Worm (Caenorhabditis elegans) whole organism, mixed stage, embryonic: ENCODE data around the gene cav-1.

Experiments used
- M03D4.4 ChIP-seq: sonication (generic microtip); optimal IDR thresholded peaks from 2 replicates; lab custom pipeline; 2017; ENCODE audit warnings: mild to moderate bottlenecking, missing genetic modification characterization, missing compliant biosample characterization
- bed-3 ChIP-seq: fragments of 200-800 bp; sonication (Bioruptor generic); optimal IDR thresholded peaks from 3 replicates; lab custom pipeline; 2018; ENCODE audit warnings: mild to moderate bottlenecking, missing genetic modification characterization, moderate library complexity, missing compliant biosample characterization
- blmp-1 ChIP-seq: fragments of 150-350 bp; optimal IDR thresholded peaks from 2 replicates; lab custom pipeline; 2014; ENCODE audit warnings: missing biosample characterization, missing genetic modification characterization
- ceh-39 ChIP-seq: fragments of 150-350 bp; optimal IDR thresholded peaks from 2 replicates; lab custom pipeline; 2014; ENCODE audit warnings: missing biosample characterization, missing genetic modification characterization
- ceh-43 ChIP-seq: fragments of 200-800 bp; sonication (Bioruptor generic); optimal IDR thresholded peaks from 2 replicates; lab custom pipeline; 2018; ENCODE audit warnings: mild to moderate bottlenecking, missing genetic modification characterization, moderate library complexity, missing compliant biosample characterization
- ceh-83 ChIP-seq: fragments of 200-800 bp; sonication (Bioruptor generic); optimal IDR thresholded peaks from 2 replicates; lab custom pipeline; 2018; ENCODE audit warnings: mild to moderate bottlenecking, missing genetic modification characterization, missing compliant biosample characterization
- ces-1 ChIP-seq: fragments of 150-350 bp; optimal IDR thresholded peaks from 2 replicates; lab custom pipeline; 2014; ENCODE audit warnings: missing biosample characterization, missing genetic modification reagents, missing genetic modification characterization
- cnd-1 ChIP-seq: fragments of 200-800 bp; sonication (Bioruptor generic); optimal IDR thresholded peaks from 2 replicates; lab custom pipeline; 2018; ENCODE audit warnings: mild to moderate bottlenecking, missing genetic modification characterization, missing compliant biosample characterization
- drap-1 ChIP-seq: fragments of 200-800 bp; sonication (Bioruptor generic); optimal IDR thresholded peaks from 3 replicates; lab custom pipeline; 2018; ENCODE audit warnings: mild to moderate bottlenecking, missing genetic modification characterization, missing compliant biosample characterization
- elt-1 ChIP-seq: sonication (generic microtip); optimal IDR thresholded peaks from 2 replicates; lab custom pipeline; 2017; ENCODE audit warnings: missing genetic modification characterization, mild to moderate bottlenecking, missing compliant biosample characterization, antibody characterized with exemption, moderate library complexity, borderline replicate concordance; ENCODE audit not compliant: insufficient read depth
- elt-3 ChIP-seq: fragments of 150-350 bp; optimal IDR thresholded peaks from 2 replicates; lab custom pipeline; 2014; ENCODE audit warnings: missing biosample characterization, missing genetic modification characterization
- flh-1 ChIP-seq: fragments of 200-800 bp; sonication (Bioruptor generic); optimal IDR thresholded peaks from 2 replicates; lab custom pipeline; 2018; ENCODE audit warnings: mild to moderate bottlenecking, missing genetic modification characterization, moderate library complexity, missing compliant biosample characterization
- ham-2 ChIP-seq: fragments of 200-800 bp; sonication (Bioruptor generic); optimal IDR thresholded peaks from 2 replicates; lab custom pipeline; 2018; ENCODE audit warnings: mild to moderate bottlenecking, missing genetic modification characterization, missing compliant biosample characterization
- hlh-1 ChIP-seq: fragments of 150-350 bp; optimal IDR thresholded peaks from 2 replicates; lab custom pipeline; 2014; ENCODE audit warnings: missing biosample characterization, missing genetic modification reagents, missing genetic modification characterization
- lin-13 ChIP-seq: fragments of 150-350 bp; optimal IDR thresholded peaks from 2 replicates; lab custom pipeline; 2014; ENCODE audit warnings: missing biosample characterization, missing genetic modification characterization
- lin-32 ChIP-seq: fragments of 200-800 bp; sonication (Bioruptor generic); optimal IDR thresholded peaks from 2 replicates; lab custom pipeline; 2018; ENCODE audit warnings: mild to moderate bottlenecking, missing genetic modification characterization, missing compliant biosample characterization
- lsy-2 ChIP-seq: fragments of 150-350 bp; optimal IDR thresholded peaks from 2 replicates; lab custom pipeline; 2014; ENCODE audit warnings: missing biosample characterization, missing genetic modification characterization
- mab-5 ChIP-seq: fragments of 150-350 bp; optimal IDR thresholded peaks from 2 replicates; lab custom pipeline; 2014; ENCODE audit warnings: missing biosample characterization, missing genetic modification characterization
- mls-2 ChIP-seq: sonication (generic microtip); optimal IDR thresholded peaks from 2 replicates; lab custom pipeline; 2016; ENCODE audit warnings: mild to moderate bottlenecking, missing genetic modification characterization, moderate library complexity, missing compliant biosample characterization
- nhr-12 ChIP-seq: fragments of 150-350 bp; optimal IDR thresholded peaks from 2 replicates; lab custom pipeline; 2014; ENCODE audit warnings: missing biosample characterization, missing genetic modification characterization
- nhr-2 ChIP-seq: fragments of 150-350 bp; optimal IDR thresholded peaks from 2 replicates; lab custom pipeline; 2014; ENCODE audit warnings: missing biosample characterization, missing genetic modification characterization
- nhr-28 ChIP-seq: fragments of 150-350 bp; optimal IDR thresholded peaks from 2 replicates; lab custom pipeline; 2014; ENCODE audit warnings: missing biosample characterization, missing genetic modification characterization
- nhr-76 ChIP-seq: sonication (generic microtip); optimal IDR thresholded peaks from 2 replicates; lab custom pipeline; 2017; ENCODE audit warnings: missing biosample characterization, missing genetic modification characterization
- pha-4 ChIP-seq: fragments of 150-350 bp; optimal IDR thresholded peaks from 2 replicates; lab custom pipeline; 2018; ENCODE audit warnings: missing biosample characterization, missing genetic modification reagents, missing genetic modification characterization
- sem-2 ChIP-seq: fragments of 200-800 bp; sonication (Bioruptor generic); optimal IDR thresholded peaks from 2 replicates; lab custom pipeline; 2018; ENCODE audit warnings: mild to moderate bottlenecking, missing genetic modification characterization, missing compliant biosample characterization
- snpc-4 ChIP-seq: fragments of 150-350 bp; optimal IDR thresholded peaks from 2 replicates; lab custom pipeline; 2014; ENCODE audit warnings: missing biosample characterization, missing genetic modification characterization
- sptf-1 ChIP-seq: sonication (generic microtip); optimal IDR thresholded peaks from 2 replicates; lab custom pipeline; 2017; ENCODE audit warnings: mild to moderate bottlenecking, missing genetic modification characterization, moderate library complexity, missing compliant biosample characterization
- tbx-8 ChIP-seq: fragments of 200-800 bp; sonication (Bioruptor generic); optimal IDR thresholded peaks from 2 replicates; lab custom pipeline; 2018; ENCODE audit warnings: mild to moderate bottlenecking, missing genetic modification characterization, moderate library complexity, missing compliant biosample characterization
- unc-120 ChIP-seq: sonication (generic microtip); optimal IDR thresholded peaks from 2 replicates; lab custom pipeline; 2017; ENCODE audit warnings: missing genetic modification characterization, missing compliant biosample characterization; ENCODE audit not compliant: poor library complexity, severe bottlenecking
- unc-39 ChIP-seq: fragments of 150-350 bp; optimal IDR thresholded peaks from 2 replicates; lab custom pipeline; 2014; ENCODE audit warnings: missing biosample characterization, missing genetic modification characterization
- unc-62 ChIP-seq: fragments of 150-350 bp; optimal IDR thresholded peaks from 2 replicates; lab custom pipeline; 2014; ENCODE audit warnings: missing biosample characterization, missing genetic modification reagents, missing genetic modification characterization
- zip-8 ChIP-seq: fragments of 150-350 bp; optimal IDR thresholded peaks from 2 replicates; lab custom pipeline; 2014; ENCODE audit warnings: missing biosample characterization, missing genetic modification characterization
- ztf-11 ChIP-seq: fragments of 150-350 bp; optimal IDR thresholded peaks from 2 replicates; lab custom pipeline; 2014; ENCODE audit warnings: missing biosample characterization, missing genetic modification characterization

The cav-1 gene

DNA sequence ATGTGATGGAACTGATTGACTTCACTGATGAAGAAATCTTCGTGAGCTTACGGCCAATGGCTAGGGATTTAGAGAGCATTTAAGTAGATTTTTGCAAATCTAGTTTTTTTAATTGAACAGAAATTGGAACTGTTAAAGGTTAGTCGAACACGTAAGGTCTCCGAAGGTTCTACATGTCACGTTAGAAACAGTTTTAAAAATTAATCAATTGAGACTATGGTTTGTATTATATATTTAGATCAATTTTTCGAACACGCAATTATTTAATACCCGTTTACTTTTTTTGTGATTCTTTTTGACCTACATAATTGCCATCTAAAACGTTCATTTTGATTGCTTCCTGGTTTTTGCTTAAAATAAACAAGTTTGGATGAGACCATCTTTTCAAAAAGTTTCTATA is 27.4 kb upstream of the cav-1 start, which contains the start of gene C28D4.4:
C28D4.4 (minus strand) TSS at position 101 of the 400 bp plus-strand sequence.
- no peak for TF ChIP-seq tbx-8 (GFP tag; lab: Kevin White, UChicago)
- TF ChIP-seq ceh-43 = no peak
- TF ChIP-seq nhr-2 (tag; lab: Kevin White, UChicago) = no peak
- no peak for TF ChIP-seq zip-8 (tag; lab: Kevin White, UChicago)
- TF ChIP-seq cnd-1 (tag; lab: Kevin White, UChicago) = no peak
- no peak for TF ChIP-seq M03D4.4 (tag; lab: Kevin White, UChicago)
- no peak for TF ChIP-seq ztf-11 (tag; lab: Kevin White, UChicago)
- TF ChIP-seq ceh-39 (tag; lab: Kevin White, UChicago) = no peak
- TF ChIP-seq unc-120 = no peak
- no peak for TF ChIP-seq nhr-12 (tag; lab: Kevin White, UChicago)
- TF ChIP-seq lin-32 (GFP tag; lab: Kevin White, UChicago) = no peak
- no peak for TF ChIP-seq elt-3
- no peak for TF ChIP-seq ces-1 (GFP tag; lab: Kevin White, UChicago)
- no peak for TF ChIP-seq mab-5
- TF ChIP-seq ceh-83 (GFP tag; lab: Kevin White, UChicago) = no peak
- TF ChIP-seq nhr-28 (tag; lab: Kevin White, UChicago) = no peak
- TF ChIP-seq flh-1 (GFP tag; lab: Kevin White, UChicago) = no peak
- TF ChIP-seq elt-1 (tag; lab: Kevin White, UChicago) = no peak

ce11 chrIV:9746762-9747161 is 25.5 kb upstream of the cav-1 start, which contains the start of gene C28D4.5:
C28D4.5 (minus strand) TSS chrIV:9746862.
- TF ChIP-seq ces-1 (GFP tag; lab: Kevin White, UChicago) (no peak), nhr-76 (no peak), nhr-12 (tag; lab: Kevin White, UChicago) (no peak), lin-13 (tag; lab: Kevin White, UChicago) (no peak), nhr-2 (tag; lab: Kevin White, UChicago) (no peak), mls-2 (tag; lab: Kevin White, UChicago) (no peak), ztf-11 (tag; lab: Kevin White, UChicago) (no peak), cnd-1 (tag; lab: Kevin White, UChicago) (no peak), ham-2 (GFP tag; lab: Kevin White, UChicago) (no peak), lsy-2 (tag; lab: Kevin White, UChicago) (no peak), mab-5 (no peak), sptf-1 (tag; lab: Kevin White, UChicago) (no peak), bed-3 (GFP tag; lab: Kevin White, UChicago) (no peak), elt-1 (tag; lab: Kevin White, UChicago) (no peak), lin-32 (GFP tag; lab: Kevin White, UChicago) (no peak), pha-4 (tag; lab: Kevin White, UChicago) (no peak)

ce11 chrIV:9748342-9748741 is 24.0 kb upstream of the cav-1 start, which contains the start of gene C28D4.8:
C28D4.8 (minus strand) TSS chrIV:9748442.
- TF ChIP-seq unc-39 (tag; lab: Kevin White, UChicago) = no peak
- TF ChIP-seq ceh-83 (GFP tag; lab: Kevin White, UChicago) = no peak
- TF ChIP-seq elt-1 (tag; lab: Kevin White, UChicago) = no peak
- TF ChIP-seq drap-1 (GFP tag; lab: Kevin White, UChicago) = no peak
- TF ChIP-seq unc-120 = no peak
- TF ChIP-seq unc-62 = no peak
- TF ChIP-seq hlh-1 = no peak
- TF ChIP-seq sptf-1 (tag; lab: Kevin White, UChicago) = no peak
- no peak for TF ChIP-seq nhr-2 (tag; lab: Kevin White, UChicago)
- no peak for TF ChIP-seq bed-3 (GFP tag; lab: Kevin White, UChicago)
- TF ChIP-seq elt-3 = no peak
- no peak for TF ChIP-seq pha-4 (tag; lab: Kevin White, UChicago)
- no peak for TF ChIP-seq ham-2 (GFP tag; lab: Kevin White, UChicago)
- TF ChIP-seq nhr-12 (tag; lab: Kevin White, UChicago) = no peak
- TF ChIP-seq ces-1 (GFP tag; lab: Kevin White, UChicago) = no peak
- no peak for TF ChIP-seq zip-8 (tag; lab: Kevin White, UChicago)
- no peak for TF ChIP-seq snpc-4
- TF ChIP-seq, all 35 proteins: peak for 0

DNA sequence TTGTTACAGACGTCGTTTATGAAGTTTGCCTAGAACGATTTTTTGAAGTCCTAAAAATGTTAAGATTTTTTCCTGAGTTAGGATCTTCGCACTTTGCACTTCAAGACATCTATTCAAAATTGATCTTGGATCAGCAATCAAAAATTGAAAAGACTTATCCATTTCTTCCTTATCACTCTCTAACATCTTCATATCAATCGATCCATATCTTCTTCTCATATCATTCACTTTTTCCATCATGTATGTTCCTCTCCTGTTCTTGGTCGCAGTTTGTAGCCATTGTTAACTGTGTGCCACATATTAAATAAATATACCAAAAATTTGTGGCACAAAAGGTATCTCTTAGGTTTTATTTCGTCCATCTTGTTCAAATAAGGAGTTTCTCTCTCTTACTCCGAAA is 16.6 kb upstream of the cav-1 start:
- TF ChIP-seq sem-2 (GFP tag; lab: Kevin White, UChicago) = no peak
- TF ChIP-seq unc-62 = no peak
- TF ChIP-seq zip-8 (tag; lab: Kevin White, UChicago) = no peak
- TF ChIP-seq flh-1 (GFP tag; lab: Kevin White, UChicago) = no peak
- TF ChIP-seq nhr-2 (tag; lab: Kevin White, UChicago) = no peak
- no peak for TF ChIP-seq blmp-1 (tag; lab: Kevin White, UChicago)
- no peak for TF ChIP-seq lin-13 (tag; lab: Kevin White, UChicago)
- no peak for TF ChIP-seq ces-1 (GFP tag; lab: Kevin White, UChicago)
- TF ChIP-seq nhr-12 (tag; lab: Kevin White, UChicago) = no peak
- no peak for TF ChIP-seq nhr-28 (tag; lab: Kevin White, UChicago)
- no peak for TF ChIP-seq nhr-76
